Fruit fly (Drosophila melanogaster): ENCODE data around the gene CG7394.

CG7394 gene

dm6 chr3L:11550359-11551056, 11.3 kb upstream of the CG7394 start:
- no peak for TF ChIP-seq CG10669 (GFP tag; optimal IDR thresholded peaks at IDR 0.05)
- TF ChIP-seq CG16779 (tag; optimal IDR thresholded peaks at IDR 0.05), result no peak
- TF ChIP-seq fkh (GFP tag; optimal IDR thresholded peaks at IDR 0.05), result peak; percentile 66
- TF ChIP-seq CG6792 (GFP tag; optimal IDR thresholded peaks at IDR 0.05), result no peak
- no peak for TF ChIP-seq CG15336 (GFP tag; IDR thresholded peaks at IDR 0.05)
- TF ChIP-seq Met (GFP tag; optimal IDR thresholded peaks at IDR 0.05), result no peak
- 0 out of 3 replicates have a peak, but pooled peaks have one; percentile 24 for TF ChIP-seq CG6163 (GFP tag; IDR thresholded peaks at IDR 0.05)
- TF ChIP-seq topi (GFP tag; optimal IDR thresholded peaks at IDR 0.05), result no peak

dm6 chr3L:11551949-11552348, 9.8 kb upstream of the CG7394 start:
- TF ChIP-seq esn (GFP tag; optimal IDR thresholded peaks at IDR 0.05), result peak; percentile 57
- TF ChIP-seq CG9139 (GFP tag; optimal IDR thresholded peaks at IDR 0.05), result no peak
- no peak for TF ChIP-seq CG6854 (GFP tag; optimal IDR thresholded peaks at IDR 0.05)
- no peak for TF ChIP-seq fd85E (GFP tag; optimal IDR thresholded peaks at IDR 0.05)
- peak; percentile 33 for TF ChIP-seq CG11762 (GFP tag; optimal IDR thresholded peaks at IDR 0.05; ENCODE audit: insufficient read depth)
- no peak for TF ChIP-seq CG8319 (GFP tag; optimal IDR thresholded peaks at IDR 0.05)
- peak; percentile 34 for TF ChIP-seq dac (GFP tag; optimal IDR thresholded peaks at IDR 0.05)
- TF ChIP-seq lz (GFP tag; optimal IDR thresholded peaks at IDR 0.05), result peak; percentile 47
- peak; percentile 21 to 64 for TF ChIP-seq ss (GFP tag; optimal IDR thresholded peaks at IDR 0.05)
- peak; percentile 48 for TF ChIP-seq Smox (GFP tag; optimal IDR thresholded peaks at IDR 0.05)
- peak; percentile 48 for TF ChIP-seq Met (GFP tag; optimal IDR thresholded peaks at IDR 0.05)
- peak; percentile 47 for TF ChIP-seq CG4318 (GFP tag; optimal IDR thresholded peaks at IDR 0.05)
- TF ChIP-seq CG6792 (GFP tag; optimal IDR thresholded peaks at IDR 0.05), result peak; percentile 44
- peak; percentile 51 for TF ChIP-seq OdsH (GFP tag; optimal IDR thresholded peaks at IDR 0.05)
- TF ChIP-seq CG8632 (GFP tag; optimal IDR thresholded peaks at IDR 0.05), result peak; percentile 48
- TF ChIP-seq CG34406 (GFP tag; optimal IDR thresholded peaks at IDR 0.05), result peak; percentile 51
- TF ChIP-seq cyc (GFP tag; optimal IDR thresholded peaks at IDR 0.05), result peak; percentile 52
- peak; percentile 50 for TF ChIP-seq CG3032 (tag; optimal IDR thresholded peaks at IDR 0.05)
- peak; percentile 81 for TF ChIP-seq eg (GFP tag; IDR thresholded peaks at IDR 0.05)
- TF ChIP-seq Eip75B (GFP tag; optimal IDR thresholded peaks at IDR 0.05), result peak; percentile 62
- peak; percentile 47 for TF ChIP-seq spab (GFP tag; optimal IDR thresholded peaks at IDR 0.05)
- peak; percentile 58 for TF ChIP-seq CG6808 (GFP tag; optimal IDR thresholded peaks at IDR 0.05)
- peak; percentile 33 to 34 for TF ChIP-seq salr (GFP tag; optimal IDR thresholded peaks at IDR 0.05)
- TF ChIP-seq CG32006 (GFP tag; optimal IDR thresholded peaks at IDR 0.05), result peak; percentile 78
- no peak for TF ChIP-seq fkh (GFP tag; optimal IDR thresholded peaks at IDR 0.05)
- peak; percentile 63 for TF ChIP-seq net (GFP tag; optimal IDR thresholded peaks at IDR 0.05)
- TF ChIP-seq CG10631 (GFP tag; optimal IDR thresholded peaks at IDR 0.05), result peak; percentile 54
- TF ChIP-seq Sox15 (GFP tag; optimal IDR thresholded peaks at IDR 0.05), result peak; percentile 16
- TF ChIP-seq Sox102F (GFP tag; optimal IDR thresholded peaks at IDR 0.05), result peak; percentile 43
- peak; percentile 47 for TF ChIP-seq acj6 (GFP tag; optimal IDR thresholded peaks at IDR 0.05)
- peak; percentile 72 for TF ChIP-seq Hr4 (GFP tag; optimal IDR thresholded peaks at IDR 0.05)
- TF ChIP-seq CG31627 (GFP tag; optimal IDR thresholded peaks at IDR 0.05), result peak; percentile 53
- peak; percentile 36 for TF ChIP-seq Hr39 (GFP tag; optimal IDR thresholded peaks at IDR 0.05)
- peak; percentile 51 for TF ChIP-seq dsx (GFP tag; optimal IDR thresholded peaks at IDR 0.05; ENCODE audit: poor library complexity, severe bottlenecking)
- peak; percentile 56 for TF ChIP-seq CG6276 (GFP tag; optimal IDR thresholded peaks at IDR 0.05)
- peak; percentile 12 for TF ChIP-seq CG7368 (GFP tag; optimal IDR thresholded peaks at IDR 0.05)
- TF ChIP-seq fd59A (GFP tag; optimal IDR thresholded peaks at IDR 0.05), result peak; percentile 36
- peak; percentile 65 for TF ChIP-seq CG3919 (GFP tag; optimal IDR thresholded peaks at IDR 0.05)
- TF ChIP-seq CG10669 (GFP tag; optimal IDR thresholded peaks at IDR 0.05), result peak; percentile 70
- TF ChIP-seq Eip93F (GFP tag; optimal IDR thresholded peaks at IDR 0.05), result no peak
- TF ChIP-seq Lpt (GFP tag; optimal IDR thresholded peaks at IDR 0.05), result no peak
- TF ChIP-seq CG11294 (GFP tag; IDR thresholded peaks at IDR 0.05), result no peak
- peak; percentile 87 for TF ChIP-seq Eip78C (GFP tag)
- no peak for TF ChIP-seq Blimp-1 (GFP tag; optimal IDR thresholded peaks at IDR 0.05)

All from whole organism, prepupa.